Fruit fly (Drosophila melanogaster): ENCODE data around the gene Nhe2.
A peak's percentile ranks its signal among the peaks of the same experiment; 100 is the strongest.

The Nhe2 gene

dm6 chr2L:21168295-21169159 lies 64.2 kb downstream of the Nhe2 start, which contains the start of the genes mAcon1, CG43345 and CG43346 (continued):
- TF ChIP-seq lilli (GFP tag; optimal IDR thresholded peaks at IDR 0.05): peak; percentile 89
- TF ChIP-seq CG4730 (GFP tag; IDR thresholded peaks at IDR 0.05): peak; percentile 35; the same call in 1 of the 2 replicates
- TF ChIP-seq CG10462 (GFP tag; optimal IDR thresholded peaks at IDR 0.05): peak; percentile 40
- peak; percentile 44 for TF ChIP-seq CG10431 (GFP tag; optimal IDR thresholded peaks at IDR 0.05)
- TF ChIP-seq prd (optimal IDR thresholded peaks at IDR 0.05): no peak
- peak; percentile 78; the same call in 2 of the 3 replicates for TF ChIP-seq prd (GFP tag; IDR thresholded peaks at IDR 0.05)
- peak; percentile 90 for TF ChIP-seq fu2 (GFP tag; optimal IDR thresholded peaks at IDR 0.05)
- peak; percentile 52; the same call in 3 of the 4 replicates for TF ChIP-seq Gug (GFP tag; IDR thresholded peaks at IDR 0.05)
- peak; percentile 88 for TF ChIP-seq HmgD (GFP tag; optimal IDR thresholded peaks at IDR 0.05)
- TF ChIP-seq Lim3 (GFP tag; IDR thresholded peaks at IDR 0.05): no peak
- TF ChIP-seq nerfin-2 (GFP tag; IDR thresholded peaks at IDR 0.05; ENCODE audit: partially characterized antibody): no peak
- TF ChIP-seq exex (tag; optimal IDR thresholded peaks at IDR 0.05): peak; percentile 54
- TF ChIP-seq br (optimal IDR thresholded peaks at IDR 0.05): no peak
- TF ChIP-seq CG11696 (GFP tag; IDR thresholded peaks at IDR 0.05): no peak
- peak; percentile 70 for TF ChIP-seq CG1647 (GFP tag; optimal IDR thresholded peaks at IDR 0.05)
- TF ChIP-seq CG17612 (GFP tag; IDR thresholded peaks at IDR 0.05): no peak
- TF ChIP-seq CG7963 (GFP tag; IDR thresholded peaks at IDR 0.05; ENCODE audit: partially characterized antibody): no peak
- TF ChIP-seq CG7839 (tag; optimal IDR thresholded peaks at IDR 0.05): no peak
- peak; percentile 54 for TF ChIP-seq CG33557 (GFP tag; optimal IDR thresholded peaks at IDR 0.05)
- no peak for TF ChIP-seq CG8478 (optimal IDR thresholded peaks at IDR 0.05)
- no peak for TF ChIP-seq Poxn (GFP tag; IDR thresholded peaks at IDR 0.05)
- TF ChIP-seq CG13894 (tag; optimal IDR thresholded peaks at IDR 0.05): no peak
- TF ChIP-seq CG17361 (GFP tag; IDR thresholded peaks at IDR 0.05): no peak; the same call in 2 of the 3 replicates
- TF ChIP-seq CG1792 (GFP tag; optimal IDR thresholded peaks at IDR 0.05): peak; percentile 83
- TF ChIP-seq Myb (GFP tag; optimal IDR thresholded peaks at IDR 0.05): peak; percentile 87
- TF ChIP-seq salm (tag; optimal IDR thresholded peaks at IDR 0.05): no peak
- TF ChIP-seq Abd-B (GFP tag; optimal IDR thresholded peaks at IDR 0.05): peak; percentile 89
- peak; percentile 19 to 59 for TF ChIP-seq bsh (GFP tag; optimal IDR thresholded peaks at IDR 0.05)
- peak; percentile 72 for TF ChIP-seq sima (GFP tag; optimal IDR thresholded peaks at IDR 0.05)
- peak; percentile 7 for TF ChIP-seq CG6854 (GFP tag; optimal IDR thresholded peaks at IDR 0.05)
- peak; percentile 60 for TF ChIP-seq CG2116 (GFP tag; optimal IDR thresholded peaks at IDR 0.05)
- peak; percentile 91 for TF ChIP-seq CG13624 (GFP tag; optimal IDR thresholded peaks at IDR 0.05)
- peak; percentile 93 for TF ChIP-seq CG2120 (GFP tag; optimal IDR thresholded peaks at IDR 0.05)
- TF ChIP-seq jing (GFP tag; optimal IDR thresholded peaks at IDR 0.05): peak; percentile 52
- TF ChIP-seq CG15073 (GFP tag; optimal IDR thresholded peaks at IDR 0.05): no peak
- TF ChIP-seq Med (GFP tag): peak; percentile 98
- TF ChIP-seq crc (GFP tag; optimal IDR thresholded peaks at IDR 0.05): peak; percentile 70
- no peak for TF ChIP-seq CG3726 (GFP tag; IDR thresholded peaks at IDR 0.05)
- TF ChIP-seq CG15514 (GFP tag; optimal IDR thresholded peaks at IDR 0.05): peak; percentile 80
- TF ChIP-seq HHEX (GFP tag; optimal IDR thresholded peaks at IDR 0.05): peak; percentile 79
- TF ChIP-seq YL-1 (GFP tag; optimal IDR thresholded peaks at IDR 0.05): peak; percentile 53
- peak; percentile 79 for TF ChIP-seq Xrp1 (GFP tag; IDR thresholded peaks at IDR 0.05)
- TF ChIP-seq Elba2 (GFP tag; optimal IDR thresholded peaks at IDR 0.05): peak; percentile 11
- peak; percentile 80 to 91 for TF ChIP-seq dpn (GFP tag; optimal IDR thresholded peaks at IDR 0.05)
- peak; percentile 73 for TF ChIP-seq CG8089 (GFP tag; optimal IDR thresholded peaks at IDR 0.05)
- peak; percentile 82 for TF ChIP-seq CG13296 (GFP tag; optimal IDR thresholded peaks at IDR 0.05)
- peak; percentile 52 for TF ChIP-seq gcm2 (GFP tag; optimal IDR thresholded peaks at IDR 0.05)
- peak; percentile 74 for TF ChIP-seq Dek (tag; optimal IDR thresholded peaks at IDR 0.05)
- TF ChIP-seq shn (GFP tag; optimal IDR thresholded peaks at IDR 0.05): peak; percentile 92
- peak; percentile 58 for TF ChIP-seq CrebB (tag; optimal IDR thresholded peaks at IDR 0.05)

Measured in whole organism, embryonic.